Fruit fly (Drosophila melanogaster): Measurements from ENCODE around the gene Spn28Dc.

Gene Spn28Dc

DNA sequence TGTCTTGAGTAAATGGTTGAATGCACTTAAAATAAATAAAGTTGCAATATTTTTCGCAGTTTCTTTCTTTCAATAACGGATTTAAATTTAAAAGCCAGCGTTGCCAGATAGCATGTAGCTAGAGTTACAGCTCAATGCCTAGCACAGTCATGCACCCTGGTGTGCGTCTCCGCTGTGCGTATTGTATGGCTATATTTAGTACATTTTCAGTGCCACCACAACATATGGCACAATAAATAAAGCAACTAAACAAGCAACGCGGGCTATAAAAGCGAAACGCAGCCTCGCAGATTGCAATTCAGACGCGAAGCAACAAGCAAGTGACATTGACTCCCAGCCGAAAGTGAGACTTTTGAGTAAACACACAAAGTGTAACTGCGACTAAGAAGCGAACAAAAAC, 8.4 kb downstream of the Spn28Dc start, which contains the start of gene Sirup:
Sirup (plus strand) TSS at position 215 of the 400 bp plus-strand sequence.
- TF ChIP-seq sage (GFP tag; optimal IDR thresholded peaks at IDR 0.05) (no peak), Myc (optimal IDR thresholded peaks at IDR 0.05) (peak; percentile 25), OdsH (GFP tag; optimal IDR thresholded peaks at IDR 0.05) (peak; percentile 31), CG9705 (GFP tag; optimal IDR thresholded peaks at IDR 0.05) (no peak), Vsx2 (GFP tag; optimal IDR thresholded peaks at IDR 0.05; ENCODE audit: partially characterized antibody) (no peak), Sp1 (GFP tag; optimal IDR thresholded peaks at IDR 0.05) (peak; percentile 54), psq (GFP tag; optimal IDR thresholded peaks at IDR 0.05) (no peak), tai (GFP tag; optimal IDR thresholded peaks at IDR 0.05) (peak; percentile 55), Hnf4 (GFP tag; optimal IDR thresholded peaks at IDR 0.05) (peak; percentile 71), Abd-B (GFP tag; optimal IDR thresholded peaks at IDR 0.05) (no peak), brk (GFP tag; optimal IDR thresholded peaks at IDR 0.05) (no peak), pan (optimal IDR thresholded peaks at IDR 0.05) (no peak), lola (GFP tag; optimal IDR thresholded peaks at IDR 0.05) (no peak), foxo (GFP tag; optimal IDR thresholded peaks at IDR 0.05) (peak in 1 of 2 experiments; percentile 19), CG32264 (GFP tag; optimal IDR thresholded peaks at IDR 0.05) (no peak), br (GFP tag; optimal IDR thresholded peaks at IDR 0.05) (peak; percentile 21), h (GFP tag; optimal IDR thresholded peaks at IDR 0.05) (no peak), ey (GFP tag; optimal IDR thresholded peaks at IDR 0.05) (no peak), Mio (GFP tag; optimal IDR thresholded peaks at IDR 0.05) (no peak), Dif (GFP tag; optimal IDR thresholded peaks at IDR 0.05; ENCODE audit: partially characterized antibody) (peak; percentile 11), Rel (GFP tag; optimal IDR thresholded peaks at IDR 0.05) (no peak), Rel (tag; optimal IDR thresholded peaks at IDR 0.05) (peak; percentile 52), HLH106 (tag; optimal IDR thresholded peaks at IDR 0.05) (no peak), dl (GFP tag; optimal IDR thresholded peaks at IDR 0.05; ENCODE audit: insufficient read depth in 1 of 2, partially characterized antibody in 2 of 2) (no peak), fru (GFP tag; optimal IDR thresholded peaks at IDR 0.05) (peak; percentile 32), rgr (GFP tag; optimal IDR thresholded peaks at IDR 0.05) (peak; percentile 43), sv (GFP tag; optimal IDR thresholded peaks at IDR 0.05) (no peak), jim (GFP tag; optimal IDR thresholded peaks at IDR 0.05) (no peak), Hr83 (GFP tag; optimal IDR thresholded peaks at IDR 0.05; ENCODE audit: poor library complexity, severe bottlenecking) (no peak)

DNA sequence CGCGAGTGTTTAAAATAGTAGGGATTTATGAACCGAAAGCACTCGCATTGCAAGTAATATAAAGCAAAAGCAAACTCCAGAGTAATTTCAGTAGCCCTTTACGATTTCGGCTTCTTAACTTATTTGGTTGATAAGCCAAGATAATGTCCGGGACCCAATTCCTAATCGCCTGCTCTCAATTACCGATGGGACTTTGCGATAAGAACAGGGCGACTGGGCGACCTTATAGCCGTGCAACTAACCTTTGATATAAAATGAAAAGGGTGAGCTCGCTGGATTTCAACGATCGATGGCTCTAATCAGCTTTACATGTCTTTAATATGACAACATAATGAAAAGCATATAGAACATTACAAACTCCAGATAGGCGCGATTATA, 8.9 kb downstream of the Spn28Dc start, which contains the start of gene CG7227:
CG7227 (minus strand) TSS at position 72 of the 378 bp plus-strand sequence.
- TF ChIP-seq Abd-B (GFP tag; optimal IDR thresholded peaks at IDR 0.05): no peak
- TF ChIP-seq brk (GFP tag; optimal IDR thresholded peaks at IDR 0.05): no peak
- no peak for TF ChIP-seq fru (GFP tag; optimal IDR thresholded peaks at IDR 0.05)
- TF ChIP-seq psq (GFP tag; optimal IDR thresholded peaks at IDR 0.05): no peak
- no peak for TF ChIP-seq Hr83 (GFP tag; optimal IDR thresholded peaks at IDR 0.05; ENCODE audit: poor library complexity, severe bottlenecking)
- TF ChIP-seq dsf (GFP tag; optimal IDR thresholded peaks at IDR 0.05; ENCODE audit: borderline replicate concordance): no peak
- TF ChIP-seq HLH106 (tag; optimal IDR thresholded peaks at IDR 0.05): no peak
- no peak for TF ChIP-seq Hr78 (GFP tag; optimal IDR thresholded peaks at IDR 0.05)
- no peak for TF ChIP-seq rgr (GFP tag; optimal IDR thresholded peaks at IDR 0.05)
- TF ChIP-seq usp (GFP tag; optimal IDR thresholded peaks at IDR 0.05): no peak
- TF ChIP-seq N (GFP tag; optimal IDR thresholded peaks at IDR 0.05): no peak
- no peak for TF ChIP-seq br (GFP tag; optimal IDR thresholded peaks at IDR 0.05)
- TF ChIP-seq Vsx2 (GFP tag; optimal IDR thresholded peaks at IDR 0.05; ENCODE audit: partially characterized antibody): no peak
- TF ChIP-seq dl (GFP tag; optimal IDR thresholded peaks at IDR 0.05; ENCODE audit: insufficient read depth in 1 of 2, partially characterized antibody in 2 of 2): no peak
- no peak for TF ChIP-seq foxo (GFP tag; optimal IDR thresholded peaks at IDR 0.05)
- TF ChIP-seq Myc (optimal IDR thresholded peaks at IDR 0.05): no peak
- no peak for TF ChIP-seq CG9705 (GFP tag; optimal IDR thresholded peaks at IDR 0.05)
- TF ChIP-seq jim (GFP tag; optimal IDR thresholded peaks at IDR 0.05): no peak

DNA sequence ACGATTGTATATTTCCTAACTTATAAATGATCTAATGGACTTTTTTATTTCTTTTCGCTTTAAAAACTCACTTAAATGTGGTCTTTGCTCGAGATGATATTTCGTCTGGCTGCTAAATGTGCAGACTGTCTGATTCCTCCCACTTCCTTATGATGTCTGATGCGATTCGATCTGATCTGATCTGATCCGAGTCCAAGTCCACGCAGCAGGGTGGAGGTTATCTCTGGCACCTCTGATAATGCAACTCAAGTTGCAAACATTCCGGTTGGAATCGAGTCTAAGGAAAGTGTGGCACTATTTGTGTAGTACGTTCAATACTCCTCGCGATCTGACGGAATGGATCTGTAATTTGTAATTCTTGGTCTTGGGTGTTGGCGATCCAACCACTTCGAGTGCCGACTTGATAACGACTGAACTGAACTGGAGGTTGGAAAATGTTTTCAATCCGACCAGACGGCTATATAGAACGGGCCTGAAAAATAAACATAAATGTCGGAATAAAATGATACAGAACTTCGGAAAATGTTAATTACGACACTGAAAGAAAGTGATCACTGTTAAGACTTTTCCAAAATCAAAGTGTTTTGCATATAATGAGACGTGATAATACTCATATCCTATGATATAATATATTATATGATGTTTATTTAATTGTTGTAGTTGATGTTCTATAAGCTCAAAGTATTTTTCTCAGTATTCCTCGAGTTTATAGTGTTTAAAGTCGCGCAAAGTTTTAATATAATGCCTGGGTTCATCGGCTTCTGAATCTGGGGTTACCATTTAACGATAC, 9.5 kb downstream of the Spn28Dc start:
- TF ChIP-seq Hnf4 (GFP tag; optimal IDR thresholded peaks at IDR 0.05) (no peak), dmrt93B (GFP tag; optimal IDR thresholded peaks at IDR 0.05) (no peak), sage (GFP tag; optimal IDR thresholded peaks at IDR 0.05) (no peak), OdsH (GFP tag; optimal IDR thresholded peaks at IDR 0.05) (no peak), Dfd (GFP tag; optimal IDR thresholded peaks at IDR 0.05) (no peak), br (GFP tag; optimal IDR thresholded peaks at IDR 0.05) (no peak), pan (optimal IDR thresholded peaks at IDR 0.05) (no peak), Hr78 (GFP tag; optimal IDR thresholded peaks at IDR 0.05) (no peak), brk (GFP tag; optimal IDR thresholded peaks at IDR 0.05) (no peak)
